Worm (Caenorhabditis elegans): ENCODE data around the gene F01F1.2.
A peak's percentile ranks its signal among the peaks of the same experiment; 100 is the strongest.

F01F1.2 gene

DNA sequence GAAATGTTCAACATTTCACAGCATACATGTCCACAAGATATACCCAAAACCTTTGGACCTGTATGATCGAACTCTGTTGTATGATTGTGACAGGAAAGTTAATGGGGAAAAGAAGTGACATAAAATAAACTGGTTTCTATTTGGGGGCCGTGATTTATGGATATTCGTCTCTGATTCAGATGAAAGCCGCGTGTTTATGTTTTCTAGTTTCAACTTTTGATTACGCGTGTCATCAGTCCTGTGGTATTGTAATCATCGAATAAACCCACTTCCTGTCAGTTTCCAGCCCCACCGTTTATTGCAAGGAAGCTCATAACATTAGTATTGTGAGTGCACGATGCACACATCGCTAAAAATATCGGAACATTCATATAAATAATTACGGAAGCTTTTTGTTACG is 43.9 kb downstream of the F01F1.2 start:
- no peak for TF ChIP-seq him-1 (tag; optimal IDR thresholded peaks at IDR 0.05)
- no peak for TF ChIP-seq W03F9.2 (tag; optimal IDR thresholded peaks at IDR 0.05)
- TF ChIP-seq dao-5 (tag; optimal IDR thresholded peaks at IDR 0.05), result no peak

DNA sequence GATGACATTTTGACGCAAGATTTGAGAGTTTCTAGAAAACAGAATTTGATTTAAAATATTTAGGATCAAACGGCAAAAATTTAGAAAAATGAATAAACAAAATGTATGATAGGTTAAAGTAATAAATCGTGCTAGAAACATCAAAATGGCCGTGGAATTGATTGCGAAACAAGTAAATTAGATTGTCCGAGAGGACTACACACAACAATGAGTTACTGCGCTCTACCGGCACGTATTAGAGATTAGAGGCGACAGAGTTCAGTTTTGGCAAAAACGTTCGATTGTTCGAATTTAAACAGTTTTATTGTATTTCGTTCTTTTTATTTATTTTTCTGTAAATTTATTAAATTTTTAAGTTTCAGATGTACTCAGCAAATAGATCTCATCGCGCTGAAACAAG is 47.4 kb downstream of the F01F1.2 start, which contains the start of the genes dnc-2 and bcl-7:
dnc-2 (minus strand) TSS at position 33 of the 400 bp plus-strand sequence.
bcl-7 (plus strand) TSS at position 363 of the 400 bp plus-strand sequence.
- TF ChIP-seq W03F9.2 (tag; optimal IDR thresholded peaks at IDR 0.05) (peak; percentile 8), him-1 (tag; optimal IDR thresholded peaks at IDR 0.05) (no peak), dao-5 (tag; optimal IDR thresholded peaks at IDR 0.05) (no peak)
